Fruit fly (Drosophila melanogaster) Kc167 (cell line): ENCODE data around the gene CG14443.

Experiments used
- Myc ChIP-seq: fragments of >200 bp; optimal IDR thresholded peaks from 2 replicates; lab custom pipeline; 2017; ENCODE audit warnings: missing external identifiers
- Sin3A ChIP-seq: fragments of >200 bp; optimal IDR thresholded peaks from 2 replicates; lab custom pipeline; 2018; ENCODE audit warnings: missing external identifiers
- h ChIP-seq: fragments of >200 bp; optimal IDR thresholded peaks from 3 replicates; lab custom pipeline; 2018; ENCODE audit warnings: missing external identifiers
- ttk ChIP-seq: sonication (Bioruptor generic); optimal IDR thresholded peaks from 2 replicates; lab custom pipeline; 2017; ENCODE audit warnings: missing external identifiers

- no peak for TF ChIP-seq Sin3A (lab: Kevin White, UChicago)
- TF ChIP-seq ttk (lab: Kevin White, UChicago) = no peak
- no peak for TF ChIP-seq h (lab: Kevin White, UChicago)
- no peak for TF ChIP-seq Myc (lab: Kevin White, UChicago)
Observed at dm6 chrX:6611831-6612230, 21.9 kb upstream of the CG14443 start.
